Worm (Caenorhabditis elegans) whole organism, L4 larva: ENCODE measurements around the gene try-9.
A peak's percentile ranks its signal among the peaks of the same experiment; 100 is the strongest.

ENCODE experiments used
- D1046.2 ChIP-seq: fragments of 200-800 bp; sonication (Bioruptor generic); IDR thresholded peaks from 2 replicates; pipeline ENCODE4 v1.3.6; 2022; ENCODE audit warnings: missing genetic modification characterization, missing compliant biosample characterization
- F44E2.7 ChIP-seq: fragments of 200-800 bp; sonication (Bioruptor generic); IDR thresholded peaks from 2 replicates; pipeline ENCODE4 v2.1.2; 2022; ENCODE audit warnings: missing genetic modification characterization, missing compliant biosample characterization
- F49E8.2 ChIP-seq: sonication (generic microtip); optimal IDR thresholded peaks from 2 replicates; lab custom pipeline; 2016; ENCODE audit warnings: missing compliant biosample characterization, mild to moderate bottlenecking, missing genetic modification characterization, borderline replicate concordance
- T26A8.4 ChIP-seq: fragments of 200-800 bp; sonication (Bioruptor generic); IDR thresholded peaks from 2 replicates; pipeline ENCODE4 v1.3.6; 2022; ENCODE audit warnings: missing genetic modification characterization, missing compliant biosample characterization
- Y48G9A.11 ChIP-seq: fragments of 200-800 bp; sonication (Bioruptor generic); IDR thresholded peaks from 2 replicates; pipeline ENCODE4 v1.3.6; 2022; ENCODE audit warnings: missing genetic modification reagents, missing genetic modification characterization, missing compliant biosample characterization
- aha-1 ChIP-seq: fragments of 150-350 bp; peaks from one replicate; lab custom pipeline; 2014; ENCODE audit warnings: missing biosample characterization, missing genetic modification characterization
- aly-2 ChIP-seq: sonication (generic microtip); optimal IDR thresholded peaks from 2 replicates; lab custom pipeline; 2018; ENCODE audit warnings: missing biosample characterization, missing genetic modification characterization
- ama-1 ChIP-seq: fragments of 150-350 bp; optimal IDR thresholded peaks from 2 replicates; lab custom pipeline; 2014; ENCODE audit warnings: inconsistent platforms, mixed read lengths
- attf-4 ChIP-seq: sonication (generic microtip); optimal IDR thresholded peaks from 3 replicates; lab custom pipeline; 2017; ENCODE audit warnings: missing biosample characterization, missing genetic modification characterization
- ceh-20 ChIP-seq: fragments of 200-800 bp; sonication (Bioruptor generic); IDR thresholded peaks from 2 replicates; pipeline ENCODE4 v1.3.6; 2022; ENCODE audit warnings: missing genetic modification reagents, missing genetic modification characterization, missing compliant biosample characterization
- ceh-28 ChIP-seq: fragments of 150-350 bp; optimal IDR thresholded peaks from 2 replicates; lab custom pipeline; 2014; ENCODE audit warnings: missing biosample characterization, missing genetic modification reagents, missing genetic modification characterization
- ceh-44 ChIP-seq: fragments of 200-800 bp; sonication (Bioruptor generic); IDR thresholded peaks from 2 replicates; pipeline ENCODE4 v1.3.6; 2022; ENCODE audit warnings: missing genetic modification reagents, missing genetic modification characterization, missing compliant biosample characterization
- ces-1 ChIP-seq: fragments of 150-350 bp; sonication (generic microtip); optimal IDR thresholded peaks from 4 replicates; lab custom pipeline; 2014; ENCODE audit warnings: missing biosample characterization, missing genetic modification reagents, missing genetic modification characterization
- cey-2 ChIP-seq: sonication (generic microtip); optimal IDR thresholded peaks from 3 replicates; lab custom pipeline; 2017; ENCODE audit warnings: missing genetic modification characterization, mild to moderate bottlenecking, missing compliant biosample characterization, antibody characterized with exemption, borderline replicate concordance; ENCODE audit not compliant: insufficient read depth
- dmd-6 ChIP-seq: fragments of 200-800 bp; sonication (Bioruptor generic); IDR thresholded peaks from 2 replicates; pipeline ENCODE4 v1.3.6; 2022; ENCODE audit warnings: missing genetic modification reagents, missing genetic modification characterization, missing compliant biosample characterization
- dpl-1 ChIP-seq: fragments of 150-350 bp; optimal IDR thresholded peaks from 2 replicates; lab custom pipeline; 2014; ENCODE audit warnings: missing biosample characterization, missing genetic modification reagents, missing genetic modification characterization
- egl-27 ChIP-seq: sonication (generic microtip); optimal IDR thresholded peaks from 3 replicates; lab custom pipeline; 2017; ENCODE audit warnings: missing biosample characterization, missing genetic modification reagents, missing genetic modification characterization
- egl-43 ChIP-seq: fragments of 200-800 bp; sonication (Bioruptor generic); IDR thresholded peaks from 2 replicates; pipeline ENCODE4 v1.3.6; 2022; ENCODE audit warnings: missing genetic modification reagents, missing genetic modification characterization, missing compliant biosample characterization
- gei-8 ChIP-seq: fragments of 200-800 bp; sonication (Bioruptor generic); optimal IDR thresholded peaks from 2 replicates; lab custom pipeline; 2018; ENCODE audit warnings: mild to moderate bottlenecking, missing genetic modification characterization, missing compliant biosample characterization
- jun-1 ChIP-seq: fragments of 150-350 bp; optimal IDR thresholded peaks from 2 replicates; lab custom pipeline; 2014; ENCODE audit warnings: missing biosample characterization, missing genetic modification reagents, missing genetic modification characterization
- lim-7 ChIP-seq: fragments of 200-800 bp; sonication (Bioruptor generic); IDR thresholded peaks from 2 replicates; pipeline ENCODE4 v1.3.6; 2022; ENCODE audit warnings: missing genetic modification characterization, missing compliant biosample characterization
- lin-29 ChIP-seq: fragments of 200-800 bp; sonication (Bioruptor generic); IDR thresholded peaks from 2 replicates; pipeline ENCODE4 v1.3.6; 2022; ENCODE audit warnings: missing genetic modification reagents, missing genetic modification characterization, missing compliant biosample characterization
- lin-39 ChIP-seq: fragments of 150-350 bp; optimal IDR thresholded peaks from 2 replicates; lab custom pipeline; 2014; ENCODE audit warnings: missing biosample characterization, missing genetic modification reagents, missing genetic modification characterization
- lir-3 ChIP-seq: sonication (generic microtip); optimal IDR thresholded peaks from 2 replicates; lab custom pipeline; 2016; ENCODE audit warnings: mild to moderate bottlenecking, missing genetic modification characterization, missing compliant biosample characterization
- madf-5 ChIP-seq, 2 experiments: fragments of 200-800 bp; sonication (Bioruptor generic); IDR thresholded peaks; 2 replicates each; pipeline ENCODE4 v1.3.6; 2022; ENCODE audit warnings: missing compliant biosample characterization in 2 of 2, missing genetic modification characterization in 2 of 2
- mes-2 ChIP-seq: sonication (generic microtip); optimal IDR thresholded peaks from 2 replicates; lab custom pipeline; 2016; ENCODE audit warnings: missing genotype, mild to moderate bottlenecking, missing genetic modification characterization, missing compliant biosample characterization; ENCODE audit not compliant: poor library complexity, severe bottlenecking
- mxl-3 ChIP-seq: fragments of 200-800 bp; sonication (Bioruptor generic); optimal IDR thresholded peaks from 2 replicates; lab custom pipeline; 2018; ENCODE audit warnings: mild to moderate bottlenecking, missing genetic modification characterization, missing compliant biosample characterization
- nhr-25 ChIP-seq: sonication (generic microtip); optimal IDR thresholded peaks from 2 replicates; lab custom pipeline; 2017; ENCODE audit warnings: missing genetic modification characterization, mild to moderate bottlenecking, missing compliant biosample characterization, antibody characterized with exemption, moderate library complexity, borderline replicate concordance; ENCODE audit not compliant: insufficient read depth
- nhr-48 ChIP-seq: sonication (generic microtip); optimal IDR thresholded peaks from 2 replicates; lab custom pipeline; 2016; ENCODE audit warnings: mild to moderate bottlenecking, missing genetic modification characterization, missing compliant biosample characterization
- pha-4 ChIP-seq, 2 experiments: fragments of 150-350 bp in 1 of 2; fragments of 200-800 bp in 1 of 2; sonication (Bioruptor generic) in 1 of 2; IDR thresholded peaks in 1 of 2; optimal IDR thresholded peaks in 1 of 2; 2 replicates each; pipeline versions ENCODE4 v1.3.6 to Lab custom; 2014 to 2022; ENCODE audit warnings: missing genetic modification characterization in 2 of 2, missing genetic modification reagents in 2 of 2, missing biosample characterization in 1 of 2, missing compliant biosample characterization in 1 of 2
- php-3 ChIP-seq: fragments of 200-800 bp; sonication (Bioruptor generic); IDR thresholded peaks from 2 replicates; pipeline ENCODE4 v1.3.6; 2022; ENCODE audit warnings: missing genetic modification reagents, missing genetic modification characterization, missing compliant biosample characterization
- pqm-1 ChIP-seq: sonication (generic microtip); optimal IDR thresholded peaks from 2 replicates; lab custom pipeline; 2017; ENCODE audit warnings: missing biosample characterization, missing genetic modification characterization
- rbr-2 ChIP-seq: sonication (generic microtip); optimal IDR thresholded peaks from 2 replicates; lab custom pipeline; 2016; ENCODE audit warnings: missing genotype, missing genetic modification characterization, missing compliant biosample characterization
- saeg-2 ChIP-seq: fragments of 200-800 bp; sonication (Bioruptor generic); IDR thresholded peaks from 2 replicates; pipeline ENCODE4 v1.3.6; 2022; ENCODE audit warnings: missing genetic modification reagents, missing genetic modification characterization, missing compliant biosample characterization
- sdz-12 ChIP-seq: fragments of 200-800 bp; sonication (Bioruptor generic); optimal IDR thresholded peaks from 2 replicates; lab custom pipeline; 2018; ENCODE audit warnings: mild to moderate bottlenecking, missing genetic modification characterization, missing compliant biosample characterization
- set-16 ChIP-seq: fragments of 200-800 bp; sonication (Bioruptor generic); IDR thresholded peaks from 2 replicates; pipeline ENCODE4 v1.3.6; 2022; ENCODE audit warnings: missing genetic modification reagents, missing genetic modification characterization, missing compliant biosample characterization
- snpc-1.2 ChIP-seq: fragments of 200-800 bp; sonication (Bioruptor generic); IDR thresholded peaks from 2 replicates; pipeline ENCODE4 v1.3.6; 2022; ENCODE audit warnings: missing genetic modification reagents, missing genetic modification characterization, missing compliant biosample characterization
- spr-1 ChIP-seq: sonication (generic microtip); optimal IDR thresholded peaks from 2 replicates; lab custom pipeline; 2016; ENCODE audit warnings: mild to moderate bottlenecking, missing genetic modification characterization, missing compliant biosample characterization
- unc-130 ChIP-seq: sonication (generic microtip); optimal IDR thresholded peaks from 2 replicates; lab custom pipeline; 2016; ENCODE audit warnings: missing genetic modification reagents, missing genetic modification characterization, missing compliant biosample characterization
- zag-1 ChIP-seq: fragments of 150-350 bp; optimal IDR thresholded peaks from 2 replicates; lab custom pipeline; 2014; ENCODE audit warnings: missing biosample characterization, missing genetic modification characterization
- zfp-2 ChIP-seq: sonication (generic microtip); optimal IDR thresholded peaks from 2 replicates; lab custom pipeline; 2016; ENCODE audit warnings: mild to moderate bottlenecking, missing genetic modification characterization, missing compliant biosample characterization
- zfp-3 ChIP-seq: fragments of 200-800 bp; sonication (Bioruptor generic); conservative IDR thresholded peaks from 2 replicates; pipeline ENCODE4 v1.3.6; 2022; ENCODE audit warnings: missing genetic modification reagents, missing genetic modification characterization, missing compliant biosample characterization

The try-9 gene

ce11 chrII:4328716-4329115, 39.3 kb upstream of the try-9 start, which contains the start of gene H20J04.4:
Gene H20J04.4 (plus strand): TSS chrII:4329016.
- TF ChIP-seq pqm-1 = no peak
- no peak for TF ChIP-seq sdz-12
- TF ChIP-seq rbr-2 (tag; lab: Kevin White, UChicago) = no peak
- TF ChIP-seq ces-1 (GFP tag; lab: Kevin White, UChicago) = no peak
- TF ChIP-seq snpc-1.2 (GFP tag; lab: Robert Waterston, UW) = no peak
- no peak for TF ChIP-seq zfp-2
- no peak for TF ChIP-seq saeg-2 (GFP tag; lab: Robert Waterston, UW)
- TF ChIP-seq nhr-48 (tag; lab: Kevin White, UChicago) = no peak
- TF ChIP-seq zfp-3 (GFP tag; lab: Robert Waterston, UW) = no peak
- TF ChIP-seq ceh-28 (tag; lab: Kevin White, UChicago) = no peak

ce11 chrII:4334448-4334847, 33.6 kb upstream of the try-9 start, which contains the start of gene madf-3:
Gene madf-3 (plus strand): TSS chrII:4334748.
- no peak for TF ChIP-seq ceh-44 (GFP tag; lab: Robert Waterston, UW)
- TF ChIP-seq pha-4 (GFP tag; IDR thresholded peaks at IDR 0.05; lab: Robert Waterston, UW) = no peak
- TF ChIP-seq pha-4 (tag; optimal IDR thresholded peaks at IDR 0.05; lab: Kevin White, UChicago) = no peak
- 0 out of 2 replicates have a peak, but pooled peaks have one; percentile 2 for TF ChIP-seq dmd-6 (GFP tag; lab: Robert Waterston, UW)

- TF ChIP-seq saeg-2 (GFP tag; lab: Robert Waterston, UW) (no peak), ceh-28 (tag; lab: Kevin White, UChicago) (no peak), attf-4 (tag; lab: Kevin White, UChicago) (no peak), aha-1 (tag; lab: Kevin White, UChicago) (no peak), unc-130 (GFP tag; lab: Kevin White, UChicago) (no peak), D1046.2 (no peak), ama-1 (lab: Kevin White, UChicago) (no peak), ceh-20 (GFP tag; lab: Robert Waterston, UW) (no peak), lin-29 (GFP tag; lab: Robert Waterston, UW) (no peak), zfp-3 (GFP tag; lab: Robert Waterston, UW) (no peak), T26A8.4 (GFP tag; lab: Robert Waterston, UW) (no peak), dpl-1 (GFP tag; lab: Kevin White, UChicago) (no peak), madf-5 (GFP tag; IDR thresholded peaks at IDR 0.05; lab: Robert Waterston, UW) (no peak), aly-2 (tag; lab: Kevin White, UChicago) (no peak), Y48G9A.11 (GFP tag; lab: Robert Waterston, UW) (no peak), lin-39 (tag; lab: Kevin White, UChicago) (no peak), egl-27 (tag; lab: Kevin White, UChicago) (no peak), jun-1 (no peak), nhr-25 (tag; lab: Kevin White, UChicago) (no peak), gei-8 (GFP tag; lab: Kevin White, UChicago) (no peak)
Measured at ce11 chrII:4337731-4338130, 30.3 kb upstream of the try-9 start.

DNA sequence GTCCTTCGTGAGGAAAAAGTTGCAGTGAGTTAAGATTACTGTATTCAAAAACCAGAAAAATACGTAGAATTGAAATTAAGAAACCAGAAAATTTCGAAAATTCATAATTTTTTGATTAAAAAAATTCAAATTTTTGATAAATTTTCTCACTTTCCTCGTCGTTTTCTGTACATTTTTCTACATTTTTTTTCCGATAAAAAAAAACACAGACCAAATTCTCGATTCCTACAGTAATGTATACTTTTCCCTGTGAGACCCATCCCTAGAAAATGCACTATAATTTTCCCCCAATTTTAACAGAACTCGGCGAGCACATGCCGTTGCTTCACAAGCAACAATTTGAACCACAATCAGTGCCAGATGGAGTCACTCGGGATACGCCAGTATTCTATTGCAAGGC, 28.1 kb upstream of the try-9 start, which contains the start of gene athp-2:
athp-2 (plus strand) TSS at position 301 of the 400 bp plus-strand sequence.
- TF ChIP-seq madf-5 (GFP tag; IDR thresholded peaks at IDR 0.05; lab: Robert Waterston, UW) = no peak
- no peak for TF ChIP-seq mes-2 (tag; lab: Kevin White, UChicago)
- no peak for TF ChIP-seq set-16 (GFP tag; lab: Robert Waterston, UW)
- no peak for TF ChIP-seq cey-2
- no peak for TF ChIP-seq spr-1 (tag; lab: Kevin White, UChicago)
- TF ChIP-seq F49E8.2 (tag; lab: Kevin White, UChicago) = no peak
- no peak for TF ChIP-seq lim-7
- no peak for TF ChIP-seq zag-1
- TF ChIP-seq php-3 = no peak
- TF ChIP-seq egl-43 (GFP tag; lab: Robert Waterston, UW) = no peak
- no peak for TF ChIP-seq F44E2.7 (GFP tag; lab: Robert Waterston, UW)
- no peak for TF ChIP-seq lir-3 (tag; lab: Kevin White, UChicago)
- TF ChIP-seq pqm-1 = no peak
- no peak for TF ChIP-seq mxl-3 (GFP tag; lab: Kevin White, UChicago)
